Worm (Caenorhabditis elegans): ENCODE measurements around the gene ZC518.8.
A peak's percentile ranks its signal among the peaks of the same experiment; 100 is the strongest.

ZC518.8 gene

DNA sequence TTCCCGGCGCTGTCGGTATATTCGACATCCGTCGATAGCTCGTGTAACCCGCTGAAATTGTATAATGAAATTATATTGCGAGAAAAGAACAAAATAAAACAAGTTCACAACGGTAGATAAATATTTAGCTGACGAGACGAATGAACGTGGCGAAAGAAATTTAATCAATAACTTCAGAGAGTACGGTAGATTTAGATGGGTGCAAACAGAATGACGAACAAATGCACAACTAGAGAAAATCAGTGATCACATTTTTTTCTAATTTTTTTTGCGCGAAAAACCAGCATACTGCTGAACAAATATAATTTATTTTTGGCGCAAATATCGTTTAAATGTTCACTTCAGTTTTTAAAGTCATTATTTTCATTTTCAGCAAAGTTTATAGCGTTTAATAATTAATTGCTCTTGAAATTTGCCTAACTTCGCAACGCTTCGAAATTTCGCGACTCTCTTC, 939 bp downstream of the ZC518.8 start, which contains the start of gene sec-24.2:
TSS of gene sec-24.2 (minus strand) at position 51 of the 454 bp plus-strand sequence.
- TF ChIP-seq ceh-32 (tag; optimal IDR thresholded peaks at IDR 0.05; ENCODE audit: poor library complexity) (no peak), nhr-25 (tag; optimal IDR thresholded peaks at IDR 0.05; ENCODE audit: borderline replicate concordance, insufficient read depth) (no peak), F44E2.7 (GFP tag; IDR thresholded peaks at IDR 0.05) (no peak), unc-130 (GFP tag; optimal IDR thresholded peaks at IDR 0.05) (peak; percentile 1)

DNA sequence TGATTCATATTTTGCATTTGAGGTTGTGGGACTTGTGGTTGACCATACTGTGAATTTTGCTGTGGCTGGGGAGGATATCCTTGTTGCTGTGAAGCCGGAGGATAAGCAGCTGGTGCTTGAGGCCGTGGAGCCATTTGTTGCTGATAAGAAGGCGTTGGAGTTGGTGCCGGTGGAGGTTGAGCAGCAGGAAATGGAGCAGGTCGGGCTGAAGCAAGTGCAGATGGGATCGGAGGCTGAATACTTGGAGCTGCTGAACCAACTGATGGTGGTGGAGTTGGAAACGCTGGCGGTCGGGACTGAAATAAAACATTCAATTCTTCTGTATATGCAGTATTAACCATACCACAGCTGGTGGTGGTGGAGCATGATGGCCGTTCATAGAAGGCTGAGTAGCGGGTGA, 1.7 kb downstream of the ZC518.8 start:
- peak; percentile 71 for TF ChIP-seq set-16 (GFP tag; IDR thresholded peaks at IDR 0.05)
- TF ChIP-seq madf-5 (GFP tag; IDR thresholded peaks at IDR 0.05), result 0 out of 4 replicates have a peak, but pooled peaks of 1 of the 2 experiments have one; percentile 3
- TF ChIP-seq madf-9 (GFP tag; conservative IDR thresholded peaks at IDR 0.05), result no peak

DNA sequence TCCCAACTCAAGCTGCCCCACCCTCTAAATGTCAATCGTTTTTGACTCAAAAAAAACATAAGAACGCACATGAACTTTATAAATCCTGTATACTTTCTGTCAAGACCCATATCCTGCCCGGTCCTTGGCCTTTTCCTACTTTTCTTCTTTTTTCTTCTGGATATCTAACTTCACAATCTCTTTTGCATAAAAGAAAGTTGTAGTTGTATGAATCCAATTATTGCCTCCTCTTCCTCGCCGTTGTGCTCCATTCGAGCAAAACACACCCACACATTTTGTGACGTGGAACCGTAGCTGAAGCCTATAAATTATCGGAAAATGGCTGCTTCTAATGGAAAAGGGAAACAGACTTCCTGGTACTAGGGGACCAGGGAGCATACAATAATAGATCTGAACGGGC, 11.5 kb downstream of the ZC518.8 start:
- no peak for TF ChIP-seq lin-13 (GFP tag; optimal IDR thresholded peaks at IDR 0.05)
- peak; percentile 62 for TF ChIP-seq fkh-10 (GFP tag; optimal IDR thresholded peaks at IDR 0.05)
- TF ChIP-seq unc-62 (GFP tag; optimal IDR thresholded peaks at IDR 0.05 in 1 of 2), result peak in 1 of 2 experiments; percentile 56
- TF ChIP-seq unc-62 (tag; optimal IDR thresholded peaks at IDR 0.05), result no peak

DNA sequence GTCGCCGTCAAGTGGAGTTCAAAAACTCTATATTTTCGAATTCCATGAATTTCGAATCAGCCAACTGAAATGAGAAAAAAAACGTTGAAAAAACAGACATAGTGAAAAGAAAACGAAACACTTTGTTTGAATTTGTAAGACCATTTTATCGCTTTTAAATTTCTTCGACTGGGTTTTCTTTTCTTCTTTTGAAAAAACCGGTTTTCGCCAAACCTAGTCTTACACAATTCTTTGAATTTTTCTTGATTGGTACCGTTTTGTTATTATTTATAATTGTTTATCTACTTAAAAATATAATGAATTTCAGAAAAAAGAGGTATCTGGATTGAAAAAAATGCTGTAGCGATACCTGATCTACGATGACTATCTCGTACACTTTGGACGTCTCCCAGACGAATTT, 12.1 kb downstream of the ZC518.8 start, which contains the start of gene best-22:
TSS of gene best-22 (plus strand) at position 301 of the 400 bp plus-strand sequence.
- TF ChIP-seq unc-130 (GFP tag; optimal IDR thresholded peaks at IDR 0.05) (no peak), nhr-102 (tag; optimal IDR thresholded peaks at IDR 0.05) (no peak), ceh-62 (tag; optimal IDR thresholded peaks at IDR 0.05) (no peak), hif-1 (tag; optimal IDR thresholded peaks at IDR 0.05) (no peak), F49E8.2 (tag; optimal IDR thresholded peaks at IDR 0.05; ENCODE audit: borderline replicate concordance) (no peak), daf-8 (GFP tag; IDR thresholded peaks at IDR 0.05) (no peak), sdz-12 (GFP tag; optimal IDR thresholded peaks at IDR 0.05) (no peak), snpc-1.2 (GFP tag; IDR thresholded peaks at IDR 0.05) (no peak)

DNA sequence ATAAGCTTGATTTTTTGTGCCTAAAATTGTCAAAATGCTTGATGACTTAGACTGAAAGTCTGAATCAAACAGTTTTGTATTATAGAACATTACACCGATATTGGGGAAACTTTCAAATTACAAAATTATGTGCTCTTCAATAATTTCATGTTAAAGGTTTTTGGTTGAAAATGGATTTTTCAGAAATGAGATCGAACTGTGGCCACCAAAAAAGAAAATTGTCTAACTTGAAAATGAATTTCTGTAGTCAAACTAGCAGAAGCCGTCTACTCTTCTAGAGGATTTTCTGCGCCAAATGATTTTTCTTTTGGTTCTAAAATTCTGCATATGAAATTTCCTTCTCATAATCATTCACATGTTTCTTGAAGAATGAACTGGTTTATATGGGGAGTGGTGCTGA, 20.8 kb downstream of the ZC518.8 start:
- TF ChIP-seq dmd-8 (GFP tag; IDR thresholded peaks at IDR 0.05), result no peak
- TF ChIP-seq unc-62 (GFP tag; optimal IDR thresholded peaks at IDR 0.05 in 1 of 2), result peak in 1 of 2 experiments; percentile 91
- no peak for TF ChIP-seq unc-62 (tag; optimal IDR thresholded peaks at IDR 0.05)

DNA sequence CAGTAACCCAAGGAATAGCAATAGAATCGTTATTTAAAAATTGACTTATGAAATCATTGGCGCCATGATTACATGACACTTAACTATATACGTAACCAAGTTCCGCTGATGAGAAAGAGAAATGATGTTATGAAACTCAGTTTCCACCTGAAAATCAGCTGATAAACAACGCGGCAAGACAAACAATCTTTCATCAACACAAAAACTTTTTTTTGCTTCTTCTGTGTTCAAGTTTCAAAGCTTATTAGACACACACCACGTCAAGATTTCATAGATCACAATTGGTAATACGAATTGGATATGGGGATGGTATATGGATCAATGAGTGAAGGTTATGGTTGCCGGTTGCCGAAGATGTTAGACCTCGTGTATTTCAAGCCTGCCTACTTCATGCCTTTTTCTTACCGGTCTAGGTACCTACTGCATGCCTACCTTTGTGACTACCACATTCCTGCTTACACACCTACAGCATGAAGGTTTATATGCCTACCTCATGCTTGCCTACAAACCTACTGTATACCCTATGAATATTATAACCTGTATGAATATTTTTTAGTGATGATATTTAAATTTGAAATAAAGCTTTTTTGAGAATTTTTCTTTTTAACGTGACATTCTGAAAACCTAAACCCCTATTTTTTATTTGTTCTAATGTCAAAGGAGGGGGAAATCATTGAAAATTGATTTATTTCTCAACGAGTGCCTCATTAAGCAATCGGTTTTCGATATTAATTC, 24.6 kb downstream of the ZC518.8 start, which contains the start of the genes F19B6.10 and wht-5:
TSS of gene F19B6.10 (plus strand) at position 301 of the 735 bp plus-strand sequence.
TSS of gene wht-5 (plus strand) at position 685 of the 735 bp plus-strand sequence.
- TF ChIP-seq nhr-6 (tag; optimal IDR thresholded peaks at IDR 0.05) (no peak), lin-1 (GFP tag; IDR thresholded peaks at IDR 0.05) (no peak), cey-2 (tag; optimal IDR thresholded peaks at IDR 0.05; ENCODE audit: borderline replicate concordance, insufficient read depth) (no peak), nhr-102 (tag; optimal IDR thresholded peaks at IDR 0.05) (no peak), mxl-2 (GFP tag; conservative IDR thresholded peaks at IDR 0.05) (no peak), ztf-7 (tag; optimal IDR thresholded peaks at IDR 0.05) (no peak)

DNA sequence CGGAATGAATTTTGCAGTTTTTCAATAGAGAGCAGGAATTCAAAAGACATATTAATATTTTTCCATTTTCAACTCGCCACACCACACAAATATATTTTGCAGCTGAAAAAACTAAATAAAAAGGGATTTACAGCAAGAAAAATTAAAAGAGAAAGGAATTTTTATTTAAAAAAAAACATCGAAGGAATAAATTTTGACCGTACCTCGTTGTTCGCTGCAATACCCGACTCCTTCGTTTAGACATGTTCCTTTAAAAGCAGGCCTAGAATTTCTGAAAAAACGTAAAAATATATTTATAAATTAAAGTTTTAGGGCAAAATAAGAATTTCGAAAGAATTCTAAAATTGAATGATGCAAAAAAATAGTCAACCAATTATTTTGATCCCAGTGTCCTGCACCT, 25.9 kb downstream of the ZC518.8 start, which contains the start of gene F19B6.1:
TSS of gene F19B6.1 (minus strand) at position 278 of the 400 bp plus-strand sequence.
- no peak for TF ChIP-seq lin-38 (GFP tag; IDR thresholded peaks at IDR 0.05)
